Fruit fly (Drosophila melanogaster) whole organism, embryonic: ENCODE data around the gene CG42789.
A peak's percentile ranks its signal among the peaks of the same experiment; 100 is the strongest.

Experiments
- ATbp ChIP-seq: fragments of 200-800 bp; sonication (Bioruptor generic); optimal IDR thresholded peaks from 2 replicates; lab custom pipeline; 2017; ENCODE audit warnings: missing biosample characterization, mild to moderate bottlenecking, missing genetic modification characterization, missing genetic modification reagents
- Awh ChIP-seq: fragments of 200-800 bp; sonication (Bioruptor generic); IDR thresholded peaks from 2 replicates; pipeline ENCODE4, ENCODE4 v1.3.6; 2022; ENCODE audit warnings: missing biosample characterization, missing genetic modification characterization
- B-H1 ChIP-seq: fragments of 200-800 bp; sonication (Bioruptor generic); IDR thresholded peaks from 3 replicates; pipeline ENCODE4 v1.3.6; 2022; ENCODE audit warnings: missing biosample characterization, missing genetic modification characterization
- Blimp-1 ChIP-seq: fragments of 200-800 bp; sonication (Bioruptor generic); optimal IDR thresholded peaks from 3 replicates; lab custom pipeline; 2018; ENCODE audit warnings: missing biosample characterization, missing genetic modification characterization, mild to moderate bottlenecking, moderate library complexity, missing genetic modification reagents
- CG10979 ChIP-seq: fragments of 200-800 bp; sonication (Bioruptor generic); optimal IDR thresholded peaks from 2 replicates; lab custom pipeline; 2018; ENCODE audit warnings: missing biosample characterization, mild to moderate bottlenecking, missing genetic modification characterization, moderate library complexity
- CG11560 ChIP-seq: fragments of 200-800 bp; sonication (Bioruptor generic); IDR thresholded peaks from 3 replicates; pipeline ENCODE4 v1.3.6; 2022; ENCODE audit warnings: missing biosample characterization, missing genetic modification characterization
- CG12219 ChIP-seq: fragments of 200-800 bp; sonication (Bioruptor generic); optimal IDR thresholded peaks from 3 replicates; lab custom pipeline; 2018; ENCODE audit warnings: missing biosample characterization, mild to moderate bottlenecking, missing genetic modification characterization
- CG12744 ChIP-seq: fragments of 200-800 bp; sonication (Bioruptor generic); optimal IDR thresholded peaks from 2 replicates; lab custom pipeline; 2016; ENCODE audit warnings: missing biosample characterization, missing genetic modification characterization
- CG14014 ChIP-seq: fragments of 200-800 bp; sonication (Bioruptor generic); IDR thresholded peaks from 2 replicates; pipeline ENCODE4 v1.3.6; 2022; ENCODE audit warnings: missing biosample characterization, missing genetic modification characterization
- CG16863 ChIP-seq: fragments of 200-800 bp; sonication (Bioruptor generic); optimal IDR thresholded peaks from 3 replicates; lab custom pipeline; 2016; ENCODE audit warnings: missing biosample characterization, missing genetic modification characterization
- CG17359 ChIP-seq: fragments of 200-800 bp; sonication (Bioruptor generic); optimal IDR thresholded peaks from 3 replicates; lab custom pipeline; 2018; ENCODE audit warnings: missing biosample characterization, mild to moderate bottlenecking, missing genetic modification characterization, moderate library complexity
- CG18262 ChIP-seq: fragments of 200-800 bp; optimal IDR thresholded peaks from 3 replicates; lab custom pipeline; 2019; ENCODE audit warnings: missing biosample characterization, mild to moderate bottlenecking, missing genetic modification characterization, moderate library complexity
- CG18476 ChIP-seq: fragments of 200-800 bp; sonication (Bioruptor generic); optimal IDR thresholded peaks from 2 replicates; lab custom pipeline; 2016; ENCODE audit warnings: missing biosample characterization, mild to moderate bottlenecking, missing genetic modification characterization
- CG2199 ChIP-seq: fragments of 200-800 bp; sonication (Bioruptor generic); IDR thresholded peaks from 3 replicates; pipeline ENCODE4 v1.3.6; 2022; ENCODE audit warnings: missing biosample characterization, missing genetic modification characterization
- CG32772 ChIP-seq: fragments of 200-800 bp; sonication (Bioruptor generic); IDR thresholded peaks from 2 replicates; pipeline ENCODE4 v1.3.6; 2022; ENCODE audit warnings: missing biosample characterization, missing genetic modification characterization
- CG34422 ChIP-seq: fragments of 200-800 bp; sonication (Bioruptor generic); IDR thresholded peaks from 3 replicates; pipeline ENCODE4 v1.3.6; 2022; ENCODE audit warnings: missing biosample characterization, missing genetic modification characterization
- CG3847 ChIP-seq: fragments of 200-800 bp; sonication (Bioruptor generic); IDR thresholded peaks from 2 replicates; pipeline ENCODE4 v1.3.6; 2022; ENCODE audit warnings: missing biosample characterization, missing genetic modification characterization
- CG4360 ChIP-seq: fragments of 200-800 bp; sonication (Bioruptor generic); IDR thresholded peaks from 2 replicates; pipeline ENCODE4 v1.3.6; 2022; ENCODE audit warnings: missing biosample characterization, missing genetic modification characterization
- CG6854 ChIP-seq: fragments of 200-800 bp; sonication (Bioruptor generic); optimal IDR thresholded peaks from 3 replicates; lab custom pipeline; 2017; ENCODE audit warnings: missing biosample characterization, mild to moderate bottlenecking, missing genetic modification characterization
- CG8924 ChIP-seq: fragments of 200-800 bp; optimal IDR thresholded peaks from 3 replicates; lab custom pipeline; 2019; ENCODE audit warnings: missing biosample characterization, mild to moderate bottlenecking, missing genetic modification characterization, moderate library complexity
- CG9817 ChIP-seq: fragments of 200-800 bp; sonication (Bioruptor generic); optimal IDR thresholded peaks from 2 replicates; lab custom pipeline; 2018; ENCODE audit warnings: missing biosample characterization, mild to moderate bottlenecking, missing genetic modification characterization, moderate library complexity
- CrebB ChIP-seq: fragments of 200-800 bp; sonication (Bioruptor generic); optimal IDR thresholded peaks from 3 replicates; lab custom pipeline; 2018; ENCODE audit warnings: missing biosample characterization, mild to moderate bottlenecking, missing genetic modification characterization
- Dek ChIP-seq: fragments of 200-800 bp; sonication (Bioruptor generic); optimal IDR thresholded peaks from 3 replicates; lab custom pipeline; 2019; ENCODE audit warnings: missing biosample characterization, mild to moderate bottlenecking, missing genetic modification characterization, moderate library complexity
- Gug ChIP-seq: fragments of 200-800 bp; sonication (Bioruptor generic); IDR thresholded peaks from 4 replicates; pipeline ENCODE4 v1.3.6; 2022; ENCODE audit warnings: missing biosample characterization, missing genetic modification characterization
- HLH3B ChIP-seq: fragments of 200-800 bp; sonication (Bioruptor generic); IDR thresholded peaks from 2 replicates; pipeline ENCODE4 v1.3.6; 2022; ENCODE audit warnings: missing biosample characterization, missing genetic modification characterization
- NK7.1 ChIP-seq: fragments of 200-800 bp; sonication (Bioruptor generic); optimal IDR thresholded peaks from 3 replicates; lab custom pipeline; 2016; ENCODE audit warnings: missing biosample characterization, missing genetic modification characterization
- Oaz ChIP-seq: fragments of 200-800 bp; sonication (Bioruptor generic); IDR thresholded peaks from 2 replicates; pipeline ENCODE4 v1.3.6; 2022; ENCODE audit warnings: missing biosample characterization, missing genetic modification characterization
- Pdp1 ChIP-seq, 2 experiments: fragments of 200-800 bp; sonication (Bioruptor generic); optimal IDR thresholded peaks; 3 replicates each; lab custom pipeline; 2016; ENCODE audit warnings: missing biosample characterization in 2 of 2, missing genetic modification characterization in 2 of 2, mild to moderate bottlenecking in 1 of 2, moderate library complexity in 1 of 2
- Tbp ChIP-seq: fragments of >200 bp; optimal IDR thresholded peaks from 2 replicates; lab custom pipeline; 2018; ENCODE audit warnings: missing biosample characterization, missing genetic modification characterization
- Vsx1 ChIP-seq: fragments of 200-800 bp; sonication (Bioruptor generic); optimal IDR thresholded peaks from 2 replicates; lab custom pipeline; 2017; ENCODE audit warnings: missing biosample characterization, mild to moderate bottlenecking, missing genetic modification characterization, missing genetic modification reagents
- abd-A ChIP-seq: fragments of 200-800 bp; sonication (Bioruptor generic); optimal IDR thresholded peaks from 3 replicates; lab custom pipeline; 2019; ENCODE audit warnings: missing biosample characterization, mild to moderate bottlenecking, missing genetic modification characterization, moderate library complexity
- ash1 ChIP-seq: fragments of 200-800 bp; sonication (Bioruptor generic); optimal IDR thresholded peaks from 2 replicates; lab custom pipeline; 2018; ENCODE audit warnings: missing biosample characterization, mild to moderate bottlenecking, missing genetic modification characterization
- corto ChIP-seq: fragments of 200-800 bp; sonication (Bioruptor generic); optimal IDR thresholded peaks from 2 replicates; lab custom pipeline; 2016; ENCODE audit warnings: missing biosample characterization, mild to moderate bottlenecking, missing genetic modification characterization, moderate library complexity
- crol ChIP-seq: fragments of 200-800 bp; sonication (Bioruptor generic); IDR thresholded peaks from 2 replicates; pipeline ENCODE4 v1.3.6; 2022; ENCODE audit warnings: missing biosample characterization, missing genetic modification characterization
- danr ChIP-seq: fragments of 200-800 bp; sonication (Bioruptor generic); IDR thresholded peaks from 2 replicates; pipeline ENCODE4 v1.3.6; 2022; ENCODE audit warnings: missing biosample characterization, missing genetic modification characterization
- disco-r ChIP-seq: fragments of 200-800 bp; sonication (Bioruptor generic); optimal IDR thresholded peaks from 2 replicates; lab custom pipeline; 2016; ENCODE audit warnings: missing biosample characterization, missing genetic modification characterization
- ems ChIP-seq: fragments of 200-800 bp; sonication (Bioruptor generic); optimal IDR thresholded peaks from 3 replicates; lab custom pipeline; 2016; ENCODE audit warnings: missing biosample characterization, missing genetic modification characterization
- eyg ChIP-seq: fragments of 200-800 bp; sonication (Bioruptor generic); optimal IDR thresholded peaks from 3 replicates; lab custom pipeline; 2016; ENCODE audit warnings: missing biosample characterization, missing genetic modification characterization
- fd96Cb ChIP-seq: fragments of 200-800 bp; sonication (Bioruptor generic); optimal IDR thresholded peaks from 2 replicates; lab custom pipeline; 2018; ENCODE audit warnings: missing biosample characterization, mild to moderate bottlenecking, missing genetic modification characterization, moderate library complexity
- gce ChIP-seq: fragments of 200-800 bp; sonication (Bioruptor generic); IDR thresholded peaks from 3 replicates; pipeline ENCODE4 v1.3.6; 2022; ENCODE audit warnings: missing biosample characterization, missing genetic modification characterization
- lmd ChIP-seq: fragments of 200-800 bp; sonication (Bioruptor generic); IDR thresholded peaks from 2 replicates; pipeline ENCODE4 v1.3.6; 2022; ENCODE audit warnings: missing biosample characterization, missing genetic modification characterization
- lola ChIP-seq, 3 experiments: fragments of >200 bp in 2 of 3; fragments of 200-800 bp in 1 of 3; sonication (Bioruptor generic) in 1 of 3; optimal IDR thresholded peaks; 2 replicates each; lab custom pipeline; 2017 to 2019; ENCODE audit warnings: missing biosample characterization in 3 of 3, missing genetic modification characterization in 3 of 3, mild to moderate bottlenecking in 1 of 3, moderate library complexity in 1 of 3
- psq ChIP-seq: fragments of 200-800 bp; sonication (Bioruptor generic); optimal IDR thresholded peaks from 2 replicates; lab custom pipeline; 2017; ENCODE audit warnings: missing biosample characterization, missing genetic modification characterization
- sens-2 ChIP-seq: fragments of 200-800 bp; sonication (Bioruptor generic); IDR thresholded peaks from 2 replicates; pipeline ENCODE4 v1.3.6; 2022; ENCODE audit warnings: missing biosample characterization, missing genetic modification characterization
- sim ChIP-seq: fragments of 200-800 bp; sonication (Bioruptor generic); IDR thresholded peaks from 2 replicates; pipeline ENCODE4 v1.3.6; 2022; ENCODE audit warnings: missing biosample characterization, missing genetic modification characterization
- tgo ChIP-seq: fragments of 200-800 bp; sonication (Bioruptor generic); IDR thresholded peaks from 3 replicates; pipeline ENCODE4 v1.3.6; 2022; ENCODE audit warnings: missing biosample characterization, missing genetic modification characterization
- tin ChIP-seq: fragments of 200-800 bp; sonication (Bioruptor generic); optimal IDR thresholded peaks from 3 replicates; lab custom pipeline; 2016; ENCODE audit warnings: missing biosample characterization, missing genetic modification characterization
- toy ChIP-seq: fragments of 200-800 bp; sonication (Bioruptor generic); IDR thresholded peaks from 2 replicates; pipeline ENCODE4 v1.3.6; 2022; ENCODE audit warnings: missing biosample characterization, missing genetic modification characterization
- unpg ChIP-seq: fragments of 200-800 bp; sonication (Bioruptor generic); optimal IDR thresholded peaks from 3 replicates; lab custom pipeline; 2018; ENCODE audit warnings: missing biosample characterization, mild to moderate bottlenecking, missing genetic modification characterization, moderate library complexity
- z ChIP-seq: fragments of 200-800 bp; sonication (Bioruptor generic); IDR thresholded peaks from 3 replicates; pipeline ENCODE4 v1.3.6; 2022; ENCODE audit warnings: missing biosample characterization, missing genetic modification characterization

CG42789 gene

dm6 chr3R:26798469-26799178, 14.6 kb upstream of the CG42789 start, which contains the start of gene Tl (continued):
- TF ChIP-seq CG12219 (GFP tag; lab: Kevin White, UChicago) (no peak), ATbp (GFP tag; lab: Kevin White, UChicago) (no peak), abd-A (tag; lab: Kevin White, UChicago) (peak; percentile 21), CG32772 (no peak), CG18262 (tag; lab: Kevin White, UChicago) (peak; percentile 54), Dek (no peak), tgo (GFP tag; lab: Robert Waterston, UW) (0 out of 3 replicates have a peak, but pooled peaks have one; percentile 29), CG16863 (no peak), crol (GFP tag; lab: Robert Waterston, UW) (peak; percentile 70), Tbp (GFP tag; lab: Kevin White, UChicago) (no peak), CG18476 (GFP tag; lab: Kevin White, UChicago) (no peak), CG4360 (peak; percentile 62; the same call in 1 of the 2 replicates), unpg (GFP tag; lab: Kevin White, UChicago) (no peak), CG9817 (tag; lab: Kevin White, UChicago) (no peak), NK7.1 (GFP tag; lab: Kevin White, UChicago) (no peak), eyg (GFP tag; lab: Kevin White, UChicago) (no peak), Awh (GFP tag; lab: Robert Waterston, UW) (peak; percentile 61), sim (no peak), CG8924 (tag; lab: Kevin White, UChicago) (peak; percentile 26), CG6854 (GFP tag; lab: Kevin White, UChicago) (no peak), CG34422 (GFP tag; lab: Robert Waterston, UW) (peak; percentile 78; the same call in 2 of the 3 replicates), fd96Cb (tag; lab: Kevin White, UChicago) (no peak), lmd (no peak), Vsx1 (GFP tag; lab: Kevin White, UChicago) (no peak), Oaz (GFP tag; lab: Robert Waterston, UW) (no peak), CrebB (tag; lab: Kevin White, UChicago) (no peak), HLH3B (GFP tag; lab: Robert Waterston, UW) (no peak), danr (no peak), tin (no peak), CG17359 (tag; lab: Kevin White, UChicago) (peak; percentile 16), Gug (GFP tag; lab: Robert Waterston, UW) (peak; percentile 46; the same call in 3 of the 4 replicates), corto (GFP tag; lab: Kevin White, UChicago) (no peak), Blimp-1 (GFP tag; lab: Kevin White, UChicago) (no peak), psq (GFP tag; lab: Kevin White, UChicago) (no peak), Pdp1 (GFP tag; optimal IDR thresholded peaks at IDR 0.05; lab: Kevin White, UChicago) (no peak), toy (GFP tag; lab: Robert Waterston, UW) (no peak), gce (0 out of 3 replicates have a peak, but pooled peaks have one; percentile 27), ash1 (GFP tag; lab: Kevin White, UChicago) (no peak), lola (GFP tag; optimal IDR thresholded peaks at IDR 0.05; lab: Kevin White, UChicago) (peak in 1 of 3 experiments; percentile 32), B-H1 (no peak), sens-2 (peak; percentile 19; the same call in 1 of the 2 replicates), CG12744 (GFP tag; lab: Kevin White, UChicago) (no peak), CG14014 (peak; percentile 23; the same call in 1 of the 2 replicates), disco-r (no peak), CG3847 (GFP tag; lab: Robert Waterston, UW) (0 out of 2 replicates have a peak, but pooled peaks have one; percentile 8), ems (GFP tag; lab: Kevin White, UChicago) (peak; percentile 12), CG2199 (GFP tag; lab: Robert Waterston, UW) (peak; percentile 50; the same call in 1 of the 3 replicates), CG10979 (tag; lab: Kevin White, UChicago) (no peak), CG11560 (tag; lab: Robert Waterston, UW) (no peak), z (GFP tag; lab: Robert Waterston, UW) (no peak; the same call in 2 of the 3 replicates)
